Fruit fly (Drosophila melanogaster) whole organism, embryonic: ENCODE data around the gene AGO2.
A peak's percentile ranks its signal among the peaks of the same experiment; 100 is the strongest.

ENCODE experiments used
- ATbp ChIP-seq: fragments of 200-800 bp; sonication (Bioruptor generic); optimal IDR thresholded peaks from 2 replicates; lab custom pipeline; 2017; ENCODE audit warnings: missing biosample characterization, mild to moderate bottlenecking, missing genetic modification characterization, missing genetic modification reagents
- C15 ChIP-seq: fragments of 200-800 bp; sonication (Bioruptor generic); IDR thresholded peaks from 3 replicates; pipeline ENCODE4 v1.3.6; 2022; ENCODE audit warnings: missing biosample characterization, missing genetic modification characterization
- CG10209 ChIP-seq: fragments of 200-800 bp; sonication (Bioruptor generic); optimal IDR thresholded peaks from 3 replicates; lab custom pipeline; 2017; ENCODE audit warnings: missing biosample characterization, mild to moderate bottlenecking, missing genetic modification characterization, missing genetic modification reagents
- CG10274 ChIP-seq: fragments of 200-800 bp; sonication (Bioruptor generic); optimal IDR thresholded peaks from 3 replicates; lab custom pipeline; 2017; ENCODE audit warnings: missing biosample characterization, mild to moderate bottlenecking, missing genetic modification characterization
- CG10654 ChIP-seq: fragments of 200-800 bp; sonication (Bioruptor generic); optimal IDR thresholded peaks from 2 replicates; lab custom pipeline; 2016; ENCODE audit warnings: missing biosample characterization, missing genetic modification characterization
- CG11504 ChIP-seq: fragments of 200-800 bp; sonication (Bioruptor generic); optimal IDR thresholded peaks from 3 replicates; lab custom pipeline; 2019; ENCODE audit warnings: missing biosample characterization, mild to moderate bottlenecking, missing genetic modification characterization, moderate library complexity
- CG12155 ChIP-seq: fragments of 200-800 bp; sonication (Bioruptor generic); optimal IDR thresholded peaks from 3 replicates; lab custom pipeline; 2016; ENCODE audit warnings: missing biosample characterization, missing genetic modification characterization
- CG12391 ChIP-seq: fragments of 200-800 bp; sonication (Bioruptor generic); optimal IDR thresholded peaks from 3 replicates; lab custom pipeline; 2018; ENCODE audit warnings: missing biosample characterization, mild to moderate bottlenecking, missing genetic modification characterization, moderate library complexity
- CG13123 ChIP-seq: fragments of 200-800 bp; sonication (Bioruptor generic); optimal IDR thresholded peaks from 2 replicates; lab custom pipeline; 2016; ENCODE audit warnings: missing biosample characterization, missing genetic modification characterization
- CG13287 ChIP-seq: fragments of 200-800 bp; sonication (Bioruptor generic); IDR thresholded peaks from 2 replicates; pipeline ENCODE4 v1.3.6; 2022; ENCODE audit warnings: missing biosample characterization, missing genetic modification characterization; ENCODE audit not compliant: partially characterized antibody
- CG13424 ChIP-seq: fragments of 200-800 bp; sonication (Bioruptor generic); optimal IDR thresholded peaks from 2 replicates; lab custom pipeline; 2019; ENCODE audit warnings: missing biosample characterization, mild to moderate bottlenecking, missing genetic modification characterization, moderate library complexity
- CG14667 ChIP-seq: fragments of 200-800 bp; sonication (Bioruptor generic); IDR thresholded peaks from 2 replicates; pipeline ENCODE4 v1.3.6; 2022; ENCODE audit warnings: missing biosample characterization, missing genetic modification characterization
- CG17328 ChIP-seq: fragments of 200-800 bp; sonication (Bioruptor generic); IDR thresholded peaks from 2 replicates; pipeline ENCODE4 v1.3.6; 2022; ENCODE audit warnings: missing biosample characterization, missing genetic modification characterization
- CG18619 ChIP-seq: fragments of 200-800 bp; sonication (Bioruptor generic); optimal IDR thresholded peaks from 3 replicates; lab custom pipeline; 2017; ENCODE audit warnings: missing biosample characterization, mild to moderate bottlenecking, missing genetic modification characterization
- CG30431 ChIP-seq: fragments of 200-800 bp; sonication (Bioruptor generic); optimal IDR thresholded peaks from 2 replicates; lab custom pipeline; 2017; ENCODE audit warnings: missing biosample characterization, missing genetic modification characterization
- CG3065 ChIP-seq: fragments of 200-800 bp; sonication (Bioruptor generic); optimal IDR thresholded peaks from 2 replicates; lab custom pipeline; 2016; ENCODE audit warnings: missing biosample characterization, missing genetic modification characterization
- CG4424 ChIP-seq: fragments of 200-800 bp; sonication (Bioruptor generic); optimal IDR thresholded peaks from 3 replicates; lab custom pipeline; 2016; ENCODE audit warnings: missing biosample characterization, missing genetic modification characterization
- CkIIα-i1 ChIP-seq: fragments of 200-800 bp; sonication (Bioruptor generic); IDR thresholded peaks from 2 replicates; pipeline ENCODE4 v1.3.6; 2022; ENCODE audit warnings: missing biosample characterization, missing genetic modification characterization
- Dip3 ChIP-seq: fragments of 200-800 bp; sonication (Bioruptor generic); optimal IDR thresholded peaks from 3 replicates; lab custom pipeline; 2016; ENCODE audit warnings: missing biosample characterization, missing genetic modification characterization
- Doc3 ChIP-seq: fragments of 200-800 bp; sonication (Bioruptor generic); IDR thresholded peaks from 3 replicates; pipeline ENCODE4 v1.3.6; 2022; ENCODE audit warnings: missing biosample characterization, missing genetic modification characterization; ENCODE audit not compliant: partially characterized antibody
- Fer1 ChIP-seq: fragments of 200-800 bp; sonication (Bioruptor generic); optimal IDR thresholded peaks from 2 replicates; lab custom pipeline; 2017; ENCODE audit warnings: missing biosample characterization, mild to moderate bottlenecking, missing genetic modification characterization
- Gsc ChIP-seq: fragments of 200-800 bp; sonication (Bioruptor generic); IDR thresholded peaks from 2 replicates; pipeline ENCODE4 v1.3.6; 2022; ENCODE audit warnings: missing biosample characterization, missing genetic modification characterization
- HLH3B ChIP-seq: fragments of 200-800 bp; sonication (Bioruptor generic); IDR thresholded peaks from 2 replicates; pipeline ENCODE4 v1.3.6; 2022; ENCODE audit warnings: missing biosample characterization, missing genetic modification characterization
- Hey ChIP-seq: fragments of 200-800 bp; sonication (Bioruptor generic); optimal IDR thresholded peaks from 3 replicates; lab custom pipeline; 2018; ENCODE audit warnings: missing biosample characterization, mild to moderate bottlenecking, missing genetic modification characterization
- Kr ChIP-seq: fragments of 200-800 bp; sonication (Bioruptor generic); optimal IDR thresholded peaks from 2 replicates; lab custom pipeline; 2017; ENCODE audit warnings: missing biosample characterization, mild to moderate bottlenecking, missing genetic modification characterization
- MTF-1 ChIP-seq: fragments of 200-800 bp; sonication (Bioruptor generic); optimal IDR thresholded peaks from 2 replicates; lab custom pipeline; 2018; ENCODE audit warnings: missing biosample characterization, mild to moderate bottlenecking, missing genetic modification characterization, borderline replicate concordance
- Nf-YA ChIP-seq: fragments of 200-800 bp; sonication (Bioruptor generic); IDR thresholded peaks from 2 replicates; pipeline ENCODE4 v1.3.6; 2022; ENCODE audit warnings: missing biosample characterization, missing genetic modification characterization
- Ptx1 ChIP-seq: fragments of 200-800 bp; sonication (Bioruptor generic); IDR thresholded peaks from 2 replicates; pipeline ENCODE4 v1.3.6; 2022; ENCODE audit warnings: missing biosample characterization, missing genetic modification characterization
- Sox102F ChIP-seq: fragments of 200-800 bp; sonication (Bioruptor generic); optimal IDR thresholded peaks from 2 replicates; lab custom pipeline; 2018; ENCODE audit warnings: missing biosample characterization, mild to moderate bottlenecking, missing genetic modification characterization, moderate library complexity
- aop ChIP-seq: fragments of 200-800 bp; sonication (Bioruptor generic); IDR thresholded peaks from 2 replicates; pipeline ENCODE4 v1.3.6; 2022; ENCODE audit warnings: missing biosample characterization, missing genetic modification characterization
- cg ChIP-seq: fragments of 200-800 bp; sonication (Bioruptor generic); optimal IDR thresholded peaks from 3 replicates; lab custom pipeline; 2019; ENCODE audit warnings: missing biosample characterization, mild to moderate bottlenecking, missing genetic modification characterization, moderate library complexity
- corto ChIP-seq: fragments of 200-800 bp; sonication (Bioruptor generic); optimal IDR thresholded peaks from 2 replicates; lab custom pipeline; 2016; ENCODE audit warnings: missing biosample characterization, mild to moderate bottlenecking, missing genetic modification characterization, moderate library complexity
- dmrt11E ChIP-seq: fragments of 200-800 bp; sonication (Bioruptor generic); optimal IDR thresholded peaks from 3 replicates; lab custom pipeline; 2018; ENCODE audit warnings: missing biosample characterization, mild to moderate bottlenecking, missing genetic modification characterization, moderate library complexity
- dysf ChIP-seq: fragments of 200-800 bp; sonication (Bioruptor generic); IDR thresholded peaks from 3 replicates; pipeline ENCODE4 v1.3.6; 2022; ENCODE audit warnings: missing biosample characterization, missing genetic modification characterization
- ems ChIP-seq: fragments of 200-800 bp; sonication (Bioruptor generic); optimal IDR thresholded peaks from 3 replicates; lab custom pipeline; 2016; ENCODE audit warnings: missing biosample characterization, missing genetic modification characterization
- gce ChIP-seq: fragments of 200-800 bp; sonication (Bioruptor generic); IDR thresholded peaks from 3 replicates; pipeline ENCODE4 v1.3.6; 2022; ENCODE audit warnings: missing biosample characterization, missing genetic modification characterization
- gt ChIP-seq: fragments of 200-800 bp; sonication (Bioruptor generic); IDR thresholded peaks from 2 replicates; pipeline ENCODE4 v1.3.6; 2022; ENCODE audit warnings: missing biosample characterization, missing genetic modification characterization
- hkb ChIP-seq, 2 experiments: fragments of 200-800 bp in 1 of 2; fragments of >200 bp in 1 of 2; sonication (Bioruptor generic) in 1 of 2; IDR thresholded peaks in 1 of 2; optimal IDR thresholded peaks in 1 of 2; 2 replicates each; pipeline versions ENCODE4 v1.3.6 to Lab custom; 2017 to 2022; ENCODE audit warnings: missing biosample characterization in 1 of 2, missing genetic modification characterization in 1 of 2
- lab ChIP-seq: fragments of 200-800 bp; sonication (Bioruptor generic); optimal IDR thresholded peaks from 3 replicates; lab custom pipeline; 2017; ENCODE audit warnings: missing biosample characterization, missing genetic modification characterization, mild to moderate bottlenecking, moderate library complexity, missing genetic modification reagents
- lov ChIP-seq, 2 experiments: fragments of 200-800 bp in 1 of 2; fragments of >200 bp in 1 of 2; sonication (Bioruptor generic) in 1 of 2; IDR thresholded peaks in 1 of 2; optimal IDR thresholded peaks in 1 of 2; 2 replicates in 1 of 2; 3 replicates in 1 of 2; pipeline versions ENCODE4 v1.3.6 to Lab custom; 2017 to 2022; ENCODE audit warnings: missing biosample characterization in 1 of 2, missing genetic modification characterization in 1 of 2
- pho ChIP-seq: fragments of 200-800 bp; sonication (Bioruptor generic); optimal IDR thresholded peaks from 2 replicates; lab custom pipeline; 2016; ENCODE audit warnings: missing biosample characterization, missing genetic modification characterization
- pzg ChIP-seq: fragments of 200-800 bp; sonication (Bioruptor generic); optimal IDR thresholded peaks from 3 replicates; lab custom pipeline; 2018; ENCODE audit warnings: missing biosample characterization, mild to moderate bottlenecking, missing genetic modification characterization, moderate library complexity
- run ChIP-seq: fragments of 200-800 bp; sonication (Bioruptor generic); optimal IDR thresholded peaks from 3 replicates; lab custom pipeline; 2018; ENCODE audit warnings: missing biosample characterization, mild to moderate bottlenecking, missing genetic modification characterization
- sr ChIP-seq: fragments of 200-800 bp; sonication (Bioruptor generic); IDR thresholded peaks from 3 replicates; pipeline ENCODE4 v1.3.6; 2022; ENCODE audit warnings: missing biosample characterization, missing genetic modification characterization
- unpg ChIP-seq: fragments of 200-800 bp; sonication (Bioruptor generic); optimal IDR thresholded peaks from 3 replicates; lab custom pipeline; 2018; ENCODE audit warnings: missing biosample characterization, mild to moderate bottlenecking, missing genetic modification characterization, moderate library complexity
- wek ChIP-seq: fragments of 200-800 bp; sonication (Bioruptor generic); optimal IDR thresholded peaks from 3 replicates; lab custom pipeline; 2018; ENCODE audit warnings: missing biosample characterization, mild to moderate bottlenecking, missing genetic modification characterization, moderate library complexity
- zf30C ChIP-seq: fragments of 200-800 bp; sonication (Bioruptor generic); optimal IDR thresholded peaks from 3 replicates; lab custom pipeline; 2018; ENCODE audit warnings: missing biosample characterization, mild to moderate bottlenecking, missing genetic modification characterization

The AGO2 gene

DNA sequence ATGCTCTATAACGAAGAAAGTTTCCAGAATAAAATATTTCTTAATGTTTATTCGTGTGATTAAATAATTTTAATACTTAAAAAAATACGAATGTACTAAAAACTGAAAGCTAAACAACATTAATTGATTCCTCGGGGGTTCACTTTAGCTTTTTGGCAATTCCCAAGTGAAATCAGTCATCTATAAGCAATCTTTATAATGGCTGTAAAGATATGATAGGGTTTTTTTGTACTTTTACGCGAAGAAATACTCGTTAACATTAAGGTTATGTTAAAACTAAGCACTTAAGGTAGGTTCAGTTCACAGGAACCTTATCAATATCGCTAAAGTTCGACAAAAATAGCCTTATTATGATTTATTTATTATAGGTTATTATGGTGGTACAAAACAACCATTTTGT, 34.0 kb upstream of the AGO2 start (continued):
- TF ChIP-seq CG30431 (GFP tag; lab: Kevin White, UChicago): no peak

dm6 chr3L:15520320-15520719, 33.6 kb upstream of the AGO2 start, which contains the start of gene yellow-k:
Gene yellow-k (plus strand): TSS chr3L:15520620.
- TF ChIP-seq unpg (GFP tag; lab: Kevin White, UChicago): no peak
- no peak for TF ChIP-seq cg (GFP tag; lab: Kevin White, UChicago)
- TF ChIP-seq Doc3 (GFP tag; lab: Robert Waterston, UW): no peak
- TF ChIP-seq lab (GFP tag; lab: Kevin White, UChicago): no peak
- TF ChIP-seq Kr (GFP tag; lab: Kevin White, UChicago): no peak
- no peak for TF ChIP-seq CG18619 (GFP tag; lab: Kevin White, UChicago)
- no peak for TF ChIP-seq lov (optimal IDR thresholded peaks at IDR 0.05; lab: Kevin White, UChicago)
- TF ChIP-seq lov (GFP tag; IDR thresholded peaks at IDR 0.05; lab: Robert Waterston, UW): no peak
- TF ChIP-seq ems (GFP tag; lab: Kevin White, UChicago): no peak
- no peak for TF ChIP-seq zf30C (GFP tag; lab: Kevin White, UChicago)
- TF ChIP-seq ATbp (GFP tag; lab: Kevin White, UChicago): no peak
- no peak for TF ChIP-seq pzg (GFP tag; lab: Kevin White, UChicago)
- TF ChIP-seq hkb (optimal IDR thresholded peaks at IDR 0.05; lab: Kevin White, UChicago): no peak
- TF ChIP-seq hkb (GFP tag; IDR thresholded peaks at IDR 0.05; lab: Robert Waterston, UW): no peak
- TF ChIP-seq gt (GFP tag; lab: Robert Waterston, UW): no peak
- no peak for TF ChIP-seq gce (GFP tag; lab: Robert Waterston, UW)
- no peak for TF ChIP-seq CG4424

dm6 chr3L:15523806-15524346, 30.0 kb upstream of the AGO2 start, which contains the start of gene CG7945:
Gene CG7945 (minus strand): TSS chr3L:15524137.
- TF ChIP-seq CG13287: peak; percentile 84
- no peak for TF ChIP-seq gce (GFP tag; lab: Robert Waterston, UW)
- TF ChIP-seq CG11504 (tag; lab: Kevin White, UChicago): no peak
- no peak for TF ChIP-seq run (tag; lab: Kevin White, UChicago)
- no peak for TF ChIP-seq CG17328
- no peak for TF ChIP-seq CG3065 (GFP tag; lab: Kevin White, UChicago)
- TF ChIP-seq CG10274 (GFP tag; lab: Kevin White, UChicago): no peak
- TF ChIP-seq CG10654 (GFP tag; lab: Kevin White, UChicago): no peak
- TF ChIP-seq MTF-1 (GFP tag; lab: Kevin White, UChicago): no peak
- TF ChIP-seq CG13123 (GFP tag; lab: Kevin White, UChicago): no peak
- no peak for TF ChIP-seq aop
- TF ChIP-seq CkIIα-i1: no peak
- TF ChIP-seq sr (GFP tag; lab: Robert Waterston, UW): no peak
- no peak for TF ChIP-seq dmrt11E (tag; lab: Kevin White, UChicago)
- TF ChIP-seq CG12391 (tag; lab: Kevin White, UChicago): peak; percentile 23
- TF ChIP-seq Fer1 (GFP tag; lab: Kevin White, UChicago): peak; percentile 11
- TF ChIP-seq wek: no peak
- TF ChIP-seq CG12155 (GFP tag; lab: Kevin White, UChicago): no peak
- TF ChIP-seq Hey (tag; lab: Kevin White, UChicago): no peak
- no peak for TF ChIP-seq corto (GFP tag; lab: Kevin White, UChicago)
- TF ChIP-seq CG10209 (GFP tag; lab: Kevin White, UChicago): no peak
- no peak for TF ChIP-seq dysf (GFP tag; lab: Robert Waterston, UW)
- no peak for TF ChIP-seq Gsc (GFP tag; lab: Robert Waterston, UW)
- TF ChIP-seq Ptx1 (GFP tag; lab: Robert Waterston, UW): no peak
- no peak for TF ChIP-seq HLH3B (GFP tag; lab: Robert Waterston, UW)
- no peak for TF ChIP-seq Sox102F (GFP tag; lab: Kevin White, UChicago)
- no peak for TF ChIP-seq C15 (GFP tag; lab: Robert Waterston, UW)
- no peak for TF ChIP-seq CG14667
- TF ChIP-seq pho (GFP tag; lab: Kevin White, UChicago): no peak
- no peak for TF ChIP-seq Nf-YA (GFP tag; lab: Robert Waterston, UW)
- no peak for TF ChIP-seq CG13424 (tag; lab: Kevin White, UChicago)
- TF ChIP-seq Dip3: no peak
